Fruit fly (Drosophila melanogaster) whole organism, embryonic: ENCODE measurements around the gene Fer3HCH.

Experiments used
- Ada2b ChIP-seq: fragments of 200-800 bp; sonication (Bioruptor generic); IDR thresholded peaks from 2 replicates; pipeline ENCODE4 v1.3.6; 2022; ENCODE audit warnings: missing biosample characterization, missing genetic modification characterization
- B-H1 ChIP-seq: fragments of 200-800 bp; sonication (Bioruptor generic); IDR thresholded peaks from 3 replicates; pipeline ENCODE4 v1.3.6; 2022; ENCODE audit warnings: missing biosample characterization, missing genetic modification characterization
- CG10462 ChIP-seq: fragments of 200-800 bp; sonication (Bioruptor generic); optimal IDR thresholded peaks from 2 replicates; lab custom pipeline; 2016; ENCODE audit warnings: missing biosample characterization, missing genetic modification characterization
- CG12155 ChIP-seq: fragments of 200-800 bp; sonication (Bioruptor generic); optimal IDR thresholded peaks from 3 replicates; lab custom pipeline; 2016; ENCODE audit warnings: missing biosample characterization, missing genetic modification characterization
- CG13624 ChIP-seq: fragments of 200-800 bp; sonication (Bioruptor generic); optimal IDR thresholded peaks from 2 replicates; lab custom pipeline; 2016; ENCODE audit warnings: missing biosample characterization, missing genetic modification characterization
- CG13775 ChIP-seq: fragments of 200-800 bp; sonication (Bioruptor generic); optimal IDR thresholded peaks from 3 replicates; lab custom pipeline; 2017; ENCODE audit warnings: missing biosample characterization, mild to moderate bottlenecking, missing genetic modification characterization
- CG14050 ChIP-seq: fragments of 200-800 bp; sonication (Bioruptor generic); IDR thresholded peaks from 3 replicates; pipeline ENCODE4 v1.3.6; 2022; ENCODE audit warnings: missing biosample characterization, missing genetic modification characterization
- CG14710 ChIP-seq: fragments of 200-800 bp; sonication (Bioruptor generic); optimal IDR thresholded peaks from 3 replicates; lab custom pipeline; 2019; ENCODE audit warnings: missing biosample characterization, mild to moderate bottlenecking, missing genetic modification characterization, moderate library complexity
- CG16815 ChIP-seq: fragments of 200-800 bp; sonication (Bioruptor generic); optimal IDR thresholded peaks from 3 replicates; lab custom pipeline; 2017; ENCODE audit warnings: missing biosample characterization, mild to moderate bottlenecking, missing genetic modification characterization
- CG17328 ChIP-seq: fragments of 200-800 bp; sonication (Bioruptor generic); IDR thresholded peaks from 2 replicates; pipeline ENCODE4 v1.3.6; 2022; ENCODE audit warnings: missing biosample characterization, missing genetic modification characterization
- CG17359 ChIP-seq: fragments of 200-800 bp; sonication (Bioruptor generic); optimal IDR thresholded peaks from 3 replicates; lab custom pipeline; 2018; ENCODE audit warnings: missing biosample characterization, mild to moderate bottlenecking, missing genetic modification characterization, moderate library complexity
- CG2678 ChIP-seq: fragments of 200-800 bp; sonication (Bioruptor generic); optimal IDR thresholded peaks from 3 replicates; lab custom pipeline; 2019; ENCODE audit warnings: missing biosample characterization, mild to moderate bottlenecking, missing genetic modification characterization, moderate library complexity
- CG2875 ChIP-seq: fragments of 200-800 bp; sonication (Bioruptor generic); optimal IDR thresholded peaks from 2 replicates; lab custom pipeline; 2017; ENCODE audit warnings: missing biosample characterization, mild to moderate bottlenecking, missing genetic modification characterization, missing genetic modification reagents
- CG31388 ChIP-seq: fragments of 200-800 bp; sonication (Bioruptor generic); optimal IDR thresholded peaks from 2 replicates; lab custom pipeline; 2016; ENCODE audit warnings: missing biosample characterization, missing genetic modification characterization
- CG31441 ChIP-seq: fragments of 200-800 bp; sonication (Bioruptor generic); IDR thresholded peaks from 2 replicates; pipeline ENCODE4 v1.3.6; 2022; ENCODE audit warnings: missing biosample characterization, missing genetic modification characterization
- CG3995 ChIP-seq: fragments of 200-800 bp; sonication (Bioruptor generic); optimal IDR thresholded peaks from 3 replicates; lab custom pipeline; 2016; ENCODE audit warnings: missing biosample characterization, missing genetic modification characterization
- CG4328 ChIP-seq: fragments of 200-800 bp; sonication (Bioruptor generic); optimal IDR thresholded peaks from 3 replicates; lab custom pipeline; 2017; ENCODE audit warnings: missing biosample characterization, missing genetic modification reagents, missing genetic modification characterization
- CG4424 ChIP-seq: fragments of 200-800 bp; sonication (Bioruptor generic); optimal IDR thresholded peaks from 3 replicates; lab custom pipeline; 2016; ENCODE audit warnings: missing biosample characterization, missing genetic modification characterization
- CG4730 ChIP-seq: fragments of 200-800 bp; sonication (Bioruptor generic); IDR thresholded peaks from 2 replicates; pipeline ENCODE4 v1.3.6; 2022; ENCODE audit warnings: missing biosample characterization, missing genetic modification characterization
- CG5180 ChIP-seq: fragments of 200-800 bp; sonication (Bioruptor generic); optimal IDR thresholded peaks from 3 replicates; lab custom pipeline; 2017; ENCODE audit warnings: missing biosample characterization, missing genetic modification characterization, mild to moderate bottlenecking, moderate library complexity, missing genetic modification reagents
- CG6654 ChIP-seq: fragments of 200-800 bp; sonication (Bioruptor generic); optimal IDR thresholded peaks from 2 replicates; lab custom pipeline; 2017; ENCODE audit warnings: missing biosample characterization, mild to moderate bottlenecking, missing genetic modification characterization
- CG7556 ChIP-seq: fragments of 200-800 bp; sonication (Bioruptor generic); optimal IDR thresholded peaks from 2 replicates; lab custom pipeline; 2017; ENCODE audit warnings: missing biosample characterization, mild to moderate bottlenecking, missing genetic modification characterization
- CHES-1-like ChIP-seq: fragments of 200-800 bp; sonication (Bioruptor generic); optimal IDR thresholded peaks from 2 replicates; lab custom pipeline; 2016; ENCODE audit warnings: missing biosample characterization, missing genetic modification characterization
- CTCF ChIP-seq: fragments of 200-800 bp; sonication (Bioruptor generic); optimal IDR thresholded peaks from 2 replicates; lab custom pipeline; 2017; ENCODE audit warnings: missing biosample characterization, mild to moderate bottlenecking, missing genetic modification characterization, moderate library complexity
- Dad ChIP-seq: fragments of 200-800 bp; sonication (Bioruptor generic); optimal IDR thresholded peaks from 3 replicates; lab custom pipeline; 2016; ENCODE audit warnings: missing biosample characterization, missing genetic modification characterization
- Dll ChIP-seq: fragments of 200-800 bp; sonication (Bioruptor generic); IDR thresholded peaks from 4 replicates; pipeline ENCODE4 v1.3.6; 2022; ENCODE audit warnings: missing biosample characterization, missing genetic modification characterization; ENCODE audit not compliant: partially characterized antibody
- H15 ChIP-seq: fragments of 200-800 bp; sonication (Bioruptor generic); IDR thresholded peaks from 3 replicates; pipeline ENCODE4 v1.3.6; 2022; ENCODE audit warnings: missing biosample characterization, missing genetic modification characterization
- H2.0 ChIP-seq: fragments of 200-800 bp; sonication (Bioruptor generic); IDR thresholded peaks from 2 replicates; pipeline ENCODE4 v1.3.6; 2022; ENCODE audit warnings: missing biosample characterization, missing genetic modification characterization
- NC2β ChIP-seq: fragments of 200-800 bp; sonication (Bioruptor generic); optimal IDR thresholded peaks from 2 replicates; lab custom pipeline; 2016; ENCODE audit warnings: missing biosample characterization, missing genetic modification characterization
- Rfx ChIP-seq: fragments of 200-800 bp; sonication (Bioruptor generic); IDR thresholded peaks from 2 replicates; pipeline ENCODE4 v1.3.6; 2022; ENCODE audit warnings: missing biosample characterization, missing genetic modification characterization
- Six4 ChIP-seq: fragments of 200-800 bp; sonication (Bioruptor generic); optimal IDR thresholded peaks from 2 replicates; lab custom pipeline; 2016; ENCODE audit warnings: missing biosample characterization, missing genetic modification characterization
- Sox102F ChIP-seq: fragments of 200-800 bp; sonication (Bioruptor generic); optimal IDR thresholded peaks from 2 replicates; lab custom pipeline; 2018; ENCODE audit warnings: missing biosample characterization, mild to moderate bottlenecking, missing genetic modification characterization, moderate library complexity
- Vsx1 ChIP-seq: fragments of 200-800 bp; sonication (Bioruptor generic); optimal IDR thresholded peaks from 2 replicates; lab custom pipeline; 2017; ENCODE audit warnings: missing biosample characterization, mild to moderate bottlenecking, missing genetic modification characterization, missing genetic modification reagents
- ab ChIP-seq: fragments of 200-800 bp; sonication (Bioruptor generic); optimal IDR thresholded peaks from 2 replicates; lab custom pipeline; 2016; ENCODE audit warnings: missing biosample characterization, missing genetic modification characterization
- caup ChIP-seq: fragments of 200-800 bp; sonication (Bioruptor generic); optimal IDR thresholded peaks from 3 replicates; lab custom pipeline; 2017; ENCODE audit warnings: missing biosample characterization, mild to moderate bottlenecking, missing genetic modification characterization, moderate library complexity; ENCODE audit not compliant: severe bottlenecking
- ems ChIP-seq: fragments of 200-800 bp; sonication (Bioruptor generic); optimal IDR thresholded peaks from 3 replicates; lab custom pipeline; 2016; ENCODE audit warnings: missing biosample characterization, missing genetic modification characterization
- gro ChIP-seq: fragments of 200-800 bp; sonication (Bioruptor generic); optimal IDR thresholded peaks from 2 replicates; lab custom pipeline; 2016; ENCODE audit warnings: missing biosample characterization, missing genetic modification characterization
- h ChIP-seq: fragments of >200 bp; optimal IDR thresholded peaks from 2 replicates; lab custom pipeline; 2017
- jigr1 ChIP-seq: fragments of 200-800 bp; sonication (Bioruptor generic); IDR thresholded peaks from 3 replicates; pipeline ENCODE4 v1.3.6; 2022; ENCODE audit warnings: missing biosample characterization, missing genetic modification characterization
- knrl ChIP-seq: fragments of 200-800 bp; sonication (Bioruptor generic); IDR thresholded peaks from 3 replicates; pipeline ENCODE4 v1.3.6; 2022; ENCODE audit warnings: missing biosample characterization, missing genetic modification characterization; ENCODE audit not compliant: partially characterized antibody
- lab ChIP-seq: fragments of 200-800 bp; sonication (Bioruptor generic); optimal IDR thresholded peaks from 3 replicates; lab custom pipeline; 2017; ENCODE audit warnings: missing biosample characterization, missing genetic modification characterization, mild to moderate bottlenecking, moderate library complexity, missing genetic modification reagents
- nerfin-2 ChIP-seq: fragments of 200-800 bp; sonication (Bioruptor generic); IDR thresholded peaks from 2 replicates; pipeline ENCODE4 v1.3.6; 2022; ENCODE audit warnings: missing biosample characterization, missing genetic modification characterization; ENCODE audit not compliant: partially characterized antibody
- psq ChIP-seq: fragments of 200-800 bp; sonication (Bioruptor generic); optimal IDR thresholded peaks from 2 replicates; lab custom pipeline; 2017; ENCODE audit warnings: missing biosample characterization, missing genetic modification characterization
- ranshi ChIP-seq: fragments of 200-800 bp; sonication (Bioruptor generic); IDR thresholded peaks from 2 replicates; pipeline ENCODE4 v1.3.6; 2022; ENCODE audit warnings: missing biosample characterization, missing genetic modification characterization
- ro ChIP-seq: fragments of 200-800 bp; sonication (Bioruptor generic); IDR thresholded peaks from 2 replicates; pipeline ENCODE4 v1.3.6; 2022; ENCODE audit warnings: missing biosample characterization, missing genetic modification characterization
- sqz ChIP-seq: fragments of 200-800 bp; sonication (Bioruptor generic); optimal IDR thresholded peaks from 3 replicates; lab custom pipeline; 2018; ENCODE audit warnings: missing biosample characterization, mild to moderate bottlenecking, missing genetic modification characterization
- ttk ChIP-seq: fragments of 200-800 bp; sonication (Bioruptor generic); IDR thresholded peaks from 2 replicates; pipeline ENCODE4 v2.1.2; 2022; ENCODE audit warnings: missing biosample characterization, missing genetic modification characterization
- twi ChIP-seq: fragments of 200-800 bp; optimal IDR thresholded peaks from 2 replicates; lab custom pipeline; 2019; ENCODE audit warnings: missing biosample characterization, mild to moderate bottlenecking, missing genetic modification characterization, moderate library complexity
- vvl ChIP-seq: fragments of 200-800 bp; sonication (Bioruptor generic); IDR thresholded peaks from 2 replicates; pipeline ENCODE4 v1.3.6; 2022; ENCODE audit warnings: missing biosample characterization, missing genetic modification characterization
- zen ChIP-seq: fragments of 200-800 bp; sonication (Bioruptor generic); optimal IDR thresholded peaks from 3 replicates; lab custom pipeline; 2018; ENCODE audit warnings: missing biosample characterization, mild to moderate bottlenecking, missing genetic modification characterization, moderate library complexity
- zfh1 ChIP-seq: fragments of 200-800 bp; sonication (Bioruptor generic); IDR thresholded peaks from 3 replicates; pipeline ENCODE4 v1.3.6; 2022; ENCODE audit warnings: missing biosample characterization, missing genetic modification characterization

Gene Fer3HCH

DNA sequence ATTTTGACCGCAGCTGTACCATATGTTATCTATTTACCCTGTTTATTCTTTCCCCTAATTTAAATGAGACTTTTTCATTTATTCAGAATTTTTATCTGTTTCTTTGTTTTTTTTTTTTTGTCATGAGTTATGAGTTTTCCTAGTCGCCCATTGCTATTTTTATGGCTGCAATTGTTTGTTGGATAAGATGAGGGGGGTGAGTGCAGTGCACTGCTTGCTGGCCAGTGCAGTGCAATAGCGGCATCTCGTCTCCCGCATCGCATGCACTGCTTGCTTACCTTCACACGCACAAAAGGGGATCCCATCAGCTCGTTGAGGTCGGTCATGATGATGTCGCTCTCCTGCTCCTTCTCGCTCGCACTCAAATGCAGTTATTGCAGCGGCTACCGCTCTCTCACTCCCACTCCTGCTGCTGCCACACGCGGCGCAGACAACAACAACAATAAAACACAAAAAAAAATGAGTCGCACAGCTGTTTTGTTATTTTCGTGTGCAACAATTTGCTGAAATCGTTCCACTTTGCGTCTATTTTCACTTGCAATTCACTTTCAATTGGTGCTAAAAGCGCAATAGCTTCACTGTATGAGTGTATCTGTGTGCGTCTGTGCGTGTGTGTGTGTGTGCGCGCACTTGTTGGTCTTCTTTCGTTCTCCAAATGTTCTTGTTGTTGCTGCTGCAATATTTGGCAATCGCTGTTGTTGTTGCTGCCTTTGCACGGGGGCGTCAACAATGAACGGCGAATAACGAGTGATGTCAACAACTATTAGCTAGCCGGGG, 20.2 kb upstream of the Fer3HCH start (continued):
- TF ChIP-seq Sox102F (GFP tag; lab: Kevin White, UChicago) (peak; percentile 46), caup (no peak), lab (GFP tag; lab: Kevin White, UChicago) (no peak), B-H1 (peak; percentile 37; the same call in 1 of the 3 replicates), CG4424 (GFP tag; lab: Kevin White, UChicago) (peak; percentile 49), CG31388 (GFP tag; lab: Kevin White, UChicago) (no peak), zfh1 (GFP tag; lab: Robert Waterston, UW) (peak; percentile 61; the same call in 1 of the 3 replicates), gro (GFP tag; lab: Kevin White, UChicago) (no peak), zen (tag; lab: Kevin White, UChicago) (no peak), nerfin-2 (GFP tag; lab: Robert Waterston, UW) (no peak), CG7556 (GFP tag; lab: Kevin White, UChicago) (no peak), CG12155 (no peak), CG4730 (no peak), ems (GFP tag; lab: Kevin White, UChicago) (no peak), CG14710 (peak; percentile 19), CG17359 (tag; lab: Kevin White, UChicago) (peak; percentile 33), CG2678 (no peak), CG14050 (GFP tag; lab: Robert Waterston, UW) (0 out of 3 replicates have a peak, but pooled peaks have one; percentile 20), CG4328 (GFP tag; lab: Kevin White, UChicago) (no peak), psq (no peak), Ada2b (GFP tag; lab: Robert Waterston, UW) (no peak), CG10462 (no peak), CTCF (GFP tag; lab: Kevin White, UChicago) (no peak), ttk (GFP tag; lab: Robert Waterston, UW) (peak; percentile 29; the same call in 1 of the 2 replicates), h (lab: Kevin White, UChicago) (no peak), Dad (GFP tag; lab: Kevin White, UChicago) (peak; percentile 4), Six4 (GFP tag; lab: Kevin White, UChicago) (peak; percentile 7), CG13775 (GFP tag; lab: Kevin White, UChicago) (no peak), CG17328 (GFP tag; lab: Robert Waterston, UW) (peak; percentile 70), jigr1 (GFP tag; lab: Robert Waterston, UW) (no peak), CG16815 (no peak), ab (GFP tag; lab: Kevin White, UChicago) (no peak), ro (GFP tag; lab: Robert Waterston, UW) (peak; percentile 43; the same call in 1 of the 2 replicates), CG5180 (GFP tag; lab: Kevin White, UChicago) (no peak), CG31441 (no peak), Rfx (GFP tag; lab: Robert Waterston, UW) (no peak), Dll (GFP tag; lab: Robert Waterston, UW) (no peak), vvl (GFP tag; lab: Robert Waterston, UW) (peak; percentile 72), CG13624 (GFP tag; lab: Kevin White, UChicago) (no peak), ranshi (GFP tag; lab: Robert Waterston, UW) (0 out of 2 replicates have a peak, but pooled peaks have one; percentile 23), H2.0 (no peak), Vsx1 (GFP tag; lab: Kevin White, UChicago) (no peak), twi (peak; percentile 27), CHES-1-like (GFP tag; lab: Kevin White, UChicago) (peak; percentile 2), H15 (GFP tag; lab: Robert Waterston, UW) (no peak), CG6654 (GFP tag; lab: Kevin White, UChicago) (no peak), sqz (GFP tag; lab: Kevin White, UChicago) (peak; percentile 63), knrl (GFP tag; lab: Robert Waterston, UW) (no peak; the same call in 2 of the 3 replicates), NC2β (peak; percentile 51), CG2875 (GFP tag; lab: Kevin White, UChicago) (no peak), CG3995 (GFP tag; lab: Kevin White, UChicago) (no peak)
